Fruit fly (Drosophila melanogaster) whole organism, wandering third instar larva: ENCODE measurements around the gene Arts.
"Not testable (repeated sequence)": the region's sequence is repeated elsewhere in the genome, so short reads cannot be mapped to it uniquely, and the experiment has no call there.

ENCODE experiments used
- Abd-B ChIP-seq: fragments of >200 bp; optimal IDR thresholded peaks from 2 replicates; lab custom pipeline; 2017; ENCODE audit warnings: missing biosample characterization, missing genetic modification characterization
- CG32264 ChIP-seq: fragments of 200-800 bp; sonication (Bioruptor generic); optimal IDR thresholded peaks from 2 replicates; lab custom pipeline; 2016; ENCODE audit warnings: missing biosample characterization, missing genetic modification characterization
- CG9705 ChIP-seq: fragments of 200-800 bp; sonication (Bioruptor generic); optimal IDR thresholded peaks from 2 replicates; lab custom pipeline; 2018; ENCODE audit warnings: missing biosample characterization, mild to moderate bottlenecking, missing genetic modification characterization
- CrebA ChIP-seq: fragments of 200-800 bp; sonication (Bioruptor generic); optimal IDR thresholded peaks from 2 replicates; lab custom pipeline; 2016; ENCODE audit warnings: missing biosample characterization, mild to moderate bottlenecking, missing genetic modification characterization, borderline replicate concordance
- Dfd ChIP-seq: fragments of >200 bp; optimal IDR thresholded peaks from 2 replicates; lab custom pipeline; 2017; ENCODE audit warnings: missing biosample characterization, missing genetic modification characterization
- Dif ChIP-seq: fragments of 200-275, 200-300 bp; sonication (Bioruptor generic); optimal IDR thresholded peaks from 2 replicates; lab custom pipeline; 2018; ENCODE audit warnings: missing biosample characterization, missing genetic modification characterization; ENCODE audit not compliant: partially characterized antibody
- HLH106 ChIP-seq: fragments of 200-800 bp; optimal IDR thresholded peaks from 3 replicates; lab custom pipeline; 2019; ENCODE audit warnings: missing biosample characterization, mild to moderate bottlenecking, missing genetic modification characterization, moderate library complexity
- Hnf4 ChIP-seq: fragments of 200-800 bp; sonication (Bioruptor generic); optimal IDR thresholded peaks from 2 replicates; lab custom pipeline; 2016; ENCODE audit warnings: missing biosample characterization, mild to moderate bottlenecking, missing genetic modification characterization
- Hr78 ChIP-seq: fragments of >200 bp; optimal IDR thresholded peaks from 2 replicates; lab custom pipeline; 2017; ENCODE audit warnings: missing biosample characterization, missing genetic modification characterization
- Jra ChIP-seq: sonication (Bioruptor generic); optimal IDR thresholded peaks from 2 replicates; lab custom pipeline; 2016; ENCODE audit warnings: missing biosample characterization, missing genetic modification characterization
- Mio ChIP-seq: sonication (Bioruptor generic); optimal IDR thresholded peaks from 2 replicates; lab custom pipeline; 2016; ENCODE audit warnings: missing biosample characterization, missing genetic modification characterization
- Myc ChIP-seq: fragments of >200 bp; optimal IDR thresholded peaks from 2 replicates; lab custom pipeline; 2017
- N ChIP-seq: fragments of >200 bp; optimal IDR thresholded peaks from 2 replicates; lab custom pipeline; 2018; ENCODE audit warnings: missing biosample characterization, missing external identifiers, missing genetic modification characterization
- OdsH ChIP-seq: fragments of 200-800 bp; sonication (Bioruptor generic); optimal IDR thresholded peaks from 2 replicates; lab custom pipeline; 2016; ENCODE audit warnings: missing biosample characterization, mild to moderate bottlenecking, missing genetic modification characterization
- Rel ChIP-seq, 2 experiments: fragments of 200-800 bp; sonication (Bioruptor generic) in 1 of 2; optimal IDR thresholded peaks; 2 replicates in 1 of 2; 3 replicates in 1 of 2; lab custom pipeline; 2016 to 2019; ENCODE audit warnings: mild to moderate bottlenecking in 2 of 2, missing biosample characterization in 2 of 2, missing genetic modification characterization in 2 of 2, moderate library complexity in 1 of 2
- Sp1 ChIP-seq: fragments of 200-800 bp; sonication (Bioruptor generic); optimal IDR thresholded peaks from 3 replicates; lab custom pipeline; 2019; ENCODE audit warnings: missing biosample characterization, mild to moderate bottlenecking, missing genetic modification characterization, moderate library complexity
- Vsx2 ChIP-seq: fragments of 200-300, 225-300 bp; sonication (Bioruptor generic); optimal IDR thresholded peaks from 2 replicates; lab custom pipeline; 2018; ENCODE audit warnings: missing biosample characterization, missing genetic modification characterization; ENCODE audit not compliant: partially characterized antibody
- br ChIP-seq: fragments of 200-800 bp; sonication (Bioruptor generic); optimal IDR thresholded peaks from 2 replicates; lab custom pipeline; 2016; ENCODE audit warnings: missing biosample characterization, missing genetic modification characterization
- brk ChIP-seq: fragments of 200-800 bp; sonication (Bioruptor generic); optimal IDR thresholded peaks from 2 replicates; lab custom pipeline; 2016; ENCODE audit warnings: missing biosample characterization, mild to moderate bottlenecking, missing genetic modification characterization
- dl ChIP-seq, 2 experiments: fragments of 175-275, 200-275 bp in 1 of 2; fragments of 200-275 bp in 1 of 2; sonication (Bioruptor generic); optimal IDR thresholded peaks; lab custom pipeline; 2018; ENCODE audit warnings: mild to moderate bottlenecking in 2 of 2, missing biosample characterization in 2 of 2, missing genetic modification characterization in 2 of 2, moderate library complexity in 2 of 2; ENCODE audit not compliant: partially characterized antibody in 2 of 2, insufficient read depth in 1 of 2
- dmrt93B ChIP-seq: fragments of 200-800 bp; sonication (Bioruptor generic); optimal IDR thresholded peaks from 2 replicates; lab custom pipeline; 2018; ENCODE audit warnings: missing biosample characterization, mild to moderate bottlenecking, missing genetic modification characterization
- dsf ChIP-seq: sonication (Bioruptor generic); optimal IDR thresholded peaks from 2 replicates; lab custom pipeline; 2016; ENCODE audit warnings: missing biosample characterization, missing genetic modification characterization, borderline replicate concordance
- fru ChIP-seq: fragments of 200-800 bp; sonication (Bioruptor generic); optimal IDR thresholded peaks from 3 replicates; lab custom pipeline; 2016; ENCODE audit warnings: missing biosample characterization, mild to moderate bottlenecking, missing genetic modification characterization
- h ChIP-seq: fragments of 200-800 bp; sonication (Bioruptor generic); optimal IDR thresholded peaks from 3 replicates; lab custom pipeline; 2016; ENCODE audit warnings: missing biosample characterization, mild to moderate bottlenecking, missing genetic modification characterization
- lola ChIP-seq: fragments of >200 bp; optimal IDR thresholded peaks from 2 replicates; lab custom pipeline; 2017; ENCODE audit warnings: missing biosample characterization, missing genetic modification characterization
- pan ChIP-seq: fragments of >200 bp; optimal IDR thresholded peaks from 2 replicates; lab custom pipeline; 2017
- psq ChIP-seq: fragments of 200-800 bp; sonication (Bioruptor generic); optimal IDR thresholded peaks from 3 replicates; lab custom pipeline; 2017; ENCODE audit warnings: missing biosample characterization, mild to moderate bottlenecking, missing genetic modification characterization, moderate library complexity
- rgr ChIP-seq: fragments of 200-800 bp; sonication (Bioruptor generic); optimal IDR thresholded peaks from 3 replicates; lab custom pipeline; 2016; ENCODE audit warnings: missing biosample characterization, mild to moderate bottlenecking, missing genetic modification characterization
- sage ChIP-seq: fragments of 200-800 bp; sonication (Bioruptor generic); optimal IDR thresholded peaks from 2 replicates; lab custom pipeline; 2016; ENCODE audit warnings: missing biosample characterization, mild to moderate bottlenecking, missing genetic modification characterization
- sv ChIP-seq: fragments of 200-800 bp; sonication (Bioruptor generic); optimal IDR thresholded peaks from 3 replicates; lab custom pipeline; 2016; ENCODE audit warnings: missing biosample characterization, missing genetic modification characterization
- tai ChIP-seq: sonication (Bioruptor generic); optimal IDR thresholded peaks from 2 replicates; lab custom pipeline; 2016; ENCODE audit warnings: missing biosample characterization, missing genetic modification characterization
- usp ChIP-seq: fragments of >200 bp; optimal IDR thresholded peaks from 2 replicates; lab custom pipeline; 2017; ENCODE audit warnings: missing biosample characterization, missing genetic modification characterization
- woc ChIP-seq: sonication (Bioruptor generic); optimal IDR thresholded peaks from 2 replicates; lab custom pipeline; 2016; ENCODE audit warnings: missing biosample characterization, mild to moderate bottlenecking, missing genetic modification characterization

Gene Arts

dm6 chr3L:16571739-16572063, 30.9 kb upstream of the Arts start:
- TF ChIP-seq lola, result no peak
- TF ChIP-seq br (GFP tag; lab: Kevin White, UChicago), result no peak
- TF ChIP-seq psq (GFP tag; lab: Kevin White, UChicago), result no peak
- TF ChIP-seq Sp1 (GFP tag; lab: Kevin White, UChicago), result no peak
- no peak for TF ChIP-seq fru (GFP tag; lab: Kevin White, UChicago)
- no peak for TF ChIP-seq dmrt93B (GFP tag; lab: Kevin White, UChicago)
- TF ChIP-seq Hnf4 (GFP tag; lab: Kevin White, UChicago), result no peak
- no peak for TF ChIP-seq N
- TF ChIP-seq CG32264 (GFP tag; lab: Kevin White, UChicago), result no peak
- no peak for TF ChIP-seq tai (GFP tag; lab: Kevin White, UChicago)
- no peak for TF ChIP-seq CrebA
- TF ChIP-seq HLH106 (tag; lab: Kevin White, UChicago), result no peak
- TF ChIP-seq dl (GFP tag; optimal IDR thresholded peaks at IDR 0.05; lab: Kevin White, UChicago; ENCODE audit: insufficient read depth in 1 of 2, partially characterized antibody in 2 of 2), result no peak
- TF ChIP-seq Hr78, result no peak
- no peak for TF ChIP-seq Abd-B (GFP tag; lab: Kevin White, UChicago)
- TF ChIP-seq CG9705 (GFP tag; lab: Kevin White, UChicago), result no peak

DNA sequence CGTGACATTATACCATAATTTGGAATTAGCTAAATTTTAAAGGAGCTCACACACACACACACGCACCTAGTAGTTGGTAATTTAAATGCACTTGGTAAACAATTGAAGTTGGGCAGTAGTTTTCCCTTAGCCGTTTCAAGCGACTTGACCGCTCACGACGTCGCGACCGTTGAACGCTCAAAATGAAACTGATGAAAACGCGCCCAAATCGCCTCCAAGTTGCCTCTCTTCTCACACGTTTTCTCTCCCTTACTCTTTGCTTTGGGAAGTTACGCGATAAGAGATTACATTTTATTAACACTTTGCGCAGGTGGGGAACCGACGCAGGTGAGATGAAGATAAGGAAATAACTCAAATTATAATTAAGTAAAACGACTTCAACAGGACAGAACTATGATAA, 30.4 kb upstream of the Arts start:
- TF ChIP-seq usp (no peak), Dif (GFP tag; lab: Kevin White, UChicago) (peak; percentile 15), dl (GFP tag; optimal IDR thresholded peaks at IDR 0.05; lab: Kevin White, UChicago; ENCODE audit: insufficient read depth in 1 of 2, partially characterized antibody in 2 of 2) (peak in 1 of 2 experiments; percentile 44), Hnf4 (GFP tag; lab: Kevin White, UChicago) (peak; percentile 13)

- TF ChIP-seq sage (GFP tag; lab: Kevin White, UChicago); dl (GFP tag; optimal IDR thresholded peaks at IDR 0.05; lab: Kevin White, UChicago; ENCODE audit: insufficient read depth in 1 of 2, partially characterized antibody in 2 of 2); rgr (GFP tag; lab: Kevin White, UChicago): not testable (repeated sequence)
- TF ChIP-seq, all 38 proteins: peak for 0; not testable (repeated sequence) for 38
Observed at dm6 chr3L:16573234-16573633, 29.4 kb upstream of the Arts start, which contains the start of gene Mipp1. Gene Mipp1 (minus strand): TSS chr3L:16573334.

DNA sequence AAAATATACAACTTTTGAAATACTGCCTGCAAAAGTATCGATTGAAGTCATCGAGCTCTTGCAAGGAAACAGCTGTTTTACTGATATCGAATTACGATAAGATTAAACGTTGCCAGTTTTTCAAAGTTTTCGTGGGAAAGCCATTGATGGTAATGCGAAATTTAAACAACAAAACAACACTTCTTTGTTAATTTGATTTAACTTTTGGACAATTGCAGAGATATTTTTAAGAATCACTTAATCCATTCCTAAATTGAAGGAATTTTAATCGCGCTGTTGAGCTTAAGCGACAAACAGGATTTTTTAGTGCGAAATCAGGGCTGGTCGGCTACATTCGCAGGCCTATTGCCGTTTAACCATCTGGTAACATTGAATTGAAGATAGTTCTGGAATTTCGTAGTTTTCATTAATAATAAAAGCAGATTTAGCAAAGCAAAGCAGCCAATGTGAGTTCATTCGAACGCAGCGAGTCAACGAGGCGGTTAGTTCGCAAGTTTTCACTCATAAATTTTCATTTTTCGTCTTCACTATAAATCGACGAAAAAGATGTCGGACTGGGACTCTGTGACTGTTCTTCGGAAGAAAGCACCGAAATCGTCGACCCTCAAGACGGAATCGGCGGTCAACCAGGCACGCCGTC, 28.2 kb upstream of the Arts start, which contains the start of gene mbf1:
Gene mbf1, plus strand, starts transcription at position 130 of the 640 bp plus-strand sequence.
- TF ChIP-seq brk (GFP tag; lab: Kevin White, UChicago) (peak; percentile 37), Rel (GFP tag; optimal IDR thresholded peaks at IDR 0.05; lab: Kevin White, UChicago) (no peak), Rel (tag; optimal IDR thresholded peaks at IDR 0.05; lab: Kevin White, UChicago) (peak; percentile 33), h (GFP tag; lab: Kevin White, UChicago) (no peak), HLH106 (tag; lab: Kevin White, UChicago) (peak; percentile 20), sv (GFP tag; lab: Kevin White, UChicago) (no peak), rgr (GFP tag; lab: Kevin White, UChicago) (no peak), fru (GFP tag; lab: Kevin White, UChicago) (peak; percentile 13), Hnf4 (GFP tag; lab: Kevin White, UChicago) (peak; percentile 57), Sp1 (GFP tag; lab: Kevin White, UChicago) (peak; percentile 15)

DNA sequence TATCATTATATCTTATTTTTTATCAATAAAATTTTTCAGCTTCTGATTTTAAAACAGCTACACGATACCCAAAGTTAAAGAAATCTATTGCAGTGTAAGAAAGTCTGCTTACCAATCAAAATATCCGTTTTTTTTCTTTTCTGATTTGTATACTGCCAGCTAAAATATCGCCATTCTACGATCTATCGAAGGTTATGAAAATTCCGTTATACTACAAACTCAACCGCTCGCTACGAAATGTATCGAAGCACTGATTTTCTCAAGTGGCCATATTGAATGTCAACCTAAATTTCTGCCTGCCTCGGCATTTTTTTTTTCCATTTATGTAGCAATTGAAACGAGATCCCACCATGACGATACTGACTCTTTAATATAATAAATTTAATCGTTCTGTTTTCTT, 22.6 kb upstream of the Arts start, which contains the start of gene nxf2:
Gene nxf2, minus strand, starts transcription at position 258 of the 400 bp plus-strand sequence.
- TF ChIP-seq Hnf4 (GFP tag; lab: Kevin White, UChicago) (peak; percentile 42), HLH106 (tag; lab: Kevin White, UChicago) (peak; percentile 14), psq (GFP tag; lab: Kevin White, UChicago) (no peak)

DNA sequence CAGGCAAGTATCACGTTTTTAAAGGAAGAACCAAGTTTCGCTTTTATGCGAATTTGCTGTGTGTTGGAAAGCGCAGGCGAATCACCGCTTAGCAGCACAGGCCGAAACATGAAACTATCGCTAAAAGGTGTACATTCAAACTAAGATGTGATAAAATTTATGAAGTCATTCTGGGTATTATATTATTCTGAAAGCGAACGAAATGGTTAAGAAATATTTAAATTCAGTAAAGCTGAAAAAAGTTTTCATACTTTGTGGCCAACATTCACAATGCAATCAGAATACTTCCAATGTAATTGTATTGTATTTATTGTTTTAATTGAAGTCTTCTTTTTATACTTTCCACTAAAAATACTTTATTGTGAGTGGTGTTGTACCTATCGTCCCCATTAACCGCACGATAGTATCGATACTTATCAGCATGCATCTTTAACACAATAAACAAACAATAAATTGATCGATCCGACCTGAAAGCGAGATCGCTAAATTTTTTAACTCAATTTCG, 21.4 kb upstream of the Arts start, which contains the start of gene Smn:
Gene Smn, minus strand, starts transcription at position 347 of the 505 bp plus-strand sequence.
- TF ChIP-seq Dfd (no peak), dsf (GFP tag; lab: Kevin White, UChicago) (peak; percentile 39), psq (GFP tag; lab: Kevin White, UChicago) (peak; percentile 57), Abd-B (GFP tag; lab: Kevin White, UChicago) (no peak), Mio (no peak), OdsH (GFP tag; lab: Kevin White, UChicago) (peak; percentile 66), CG9705 (GFP tag; lab: Kevin White, UChicago) (peak; percentile 21), br (GFP tag; lab: Kevin White, UChicago) (peak; percentile 76), Hnf4 (GFP tag; lab: Kevin White, UChicago) (peak; percentile 85), h (GFP tag; lab: Kevin White, UChicago) (peak; percentile 65), tai (GFP tag; lab: Kevin White, UChicago) (no peak), Vsx2 (GFP tag; lab: Kevin White, UChicago) (no peak), Myc (lab: Kevin White, UChicago) (peak; percentile 15), Sp1 (GFP tag; lab: Kevin White, UChicago) (peak; percentile 40), woc (GFP tag; lab: Kevin White, UChicago) (peak; percentile 70), fru (GFP tag; lab: Kevin White, UChicago) (peak; percentile 73), rgr (GFP tag; lab: Kevin White, UChicago) (peak; percentile 78), dmrt93B (GFP tag; lab: Kevin White, UChicago) (peak; percentile 59), pan (lab: Kevin White, UChicago) (no peak), CrebA (no peak), sv (GFP tag; lab: Kevin White, UChicago) (no peak), HLH106 (tag; lab: Kevin White, UChicago) (peak; percentile 64), sage (GFP tag; lab: Kevin White, UChicago) (no peak), Jra (GFP tag; lab: Kevin White, UChicago) (peak; percentile 85), Rel (GFP tag; optimal IDR thresholded peaks at IDR 0.05; lab: Kevin White, UChicago) (no peak), Rel (tag; optimal IDR thresholded peaks at IDR 0.05; lab: Kevin White, UChicago) (peak; percentile 84)
